Worm (Caenorhabditis elegans) whole organism, young adult: ENCODE results near the gene kap-1.

Experiments used
- B0035.1 ChIP-seq: sonication (generic microtip); optimal IDR thresholded peaks from 2 replicates; lab custom pipeline; 2016; ENCODE audit warnings: missing genetic modification characterization, mild to moderate bottlenecking, missing compliant biosample characterization, missing genotype, missing genetic modification reagents
- B0261.1 ChIP-seq: sonication (generic microtip); optimal IDR thresholded peaks from 2 replicates; lab custom pipeline; 2016; ENCODE audit warnings: mild to moderate bottlenecking, missing genetic modification characterization, moderate library complexity, missing compliant biosample characterization
- B0336.3 ChIP-seq: fragments of 200-800 bp; sonication (Bioruptor generic); IDR thresholded peaks from 2 replicates; pipeline ENCODE4 v1.3.6; 2022; ENCODE audit warnings: missing genetic modification characterization, missing compliant biosample characterization
- C17E4.6 ChIP-seq: fragments of 200-800 bp; sonication (Bioruptor generic); IDR thresholded peaks from 2 replicates; pipeline ENCODE4 v1.3.6; 2022; ENCODE audit warnings: missing genetic modification reagents, missing genetic modification characterization, missing compliant biosample characterization
- F22D6.2 ChIP-seq: sonication (generic microtip); optimal IDR thresholded peaks from 2 replicates; lab custom pipeline; 2016; ENCODE audit warnings: mild to moderate bottlenecking, missing genetic modification characterization, missing compliant biosample characterization
- F33H1.4 ChIP-seq: fragments of 200-800 bp; sonication (Bioruptor generic); IDR thresholded peaks from 2 replicates; pipeline ENCODE4 v1.3.6; 2022; ENCODE audit warnings: missing genetic modification reagents, missing genetic modification characterization, missing compliant biosample characterization
- F39B2.1 ChIP-seq: fragments of 200-800 bp; sonication (Bioruptor generic); IDR thresholded peaks from 2 replicates; pipeline ENCODE4 v1.3.6; 2022; ENCODE audit warnings: missing genetic modification reagents, missing genetic modification characterization, missing compliant biosample characterization
- F57A8.1 ChIP-seq: fragments of 200-800 bp; sonication (Bioruptor generic); optimal IDR thresholded peaks from 2 replicates; lab custom pipeline; 2018; ENCODE audit warnings: mild to moderate bottlenecking, missing genetic modification characterization, moderate library complexity, missing compliant biosample characterization
- T07F8.4 ChIP-seq: sonication (generic microtip); optimal IDR thresholded peaks from 2 replicates; lab custom pipeline; 2016; ENCODE audit warnings: mild to moderate bottlenecking, missing genetic modification characterization, moderate library complexity, missing compliant biosample characterization
- T26A5.8 ChIP-seq: sonication (generic microtip); optimal IDR thresholded peaks from 2 replicates; lab custom pipeline; 2016; ENCODE audit warnings: missing genetic modification characterization, missing compliant biosample characterization
- Y56A3A.18 ChIP-seq: fragments of 200-800 bp; sonication (Bioruptor generic); IDR thresholded peaks from 2 replicates; pipeline ENCODE4 v1.3.6; 2022; ENCODE audit warnings: missing genetic modification reagents, missing genetic modification characterization, missing compliant biosample characterization
- Y79H2A.3 ChIP-seq: fragments of 200-800 bp; sonication (Bioruptor generic); conservative IDR thresholded peaks from 2 replicates; pipeline ENCODE4 v1.3.6; 2022; ENCODE audit warnings: missing genetic modification reagents, missing genetic modification characterization, missing compliant biosample characterization
- Y95B8A.8 ChIP-seq: fragments of 200-800 bp; sonication (Bioruptor generic); IDR thresholded peaks from 2 replicates; pipeline ENCODE4 v1.3.6; 2022; ENCODE audit warnings: missing genetic modification reagents, missing genetic modification characterization, missing compliant biosample characterization
- atf-7 ChIP-seq: sonication (generic microtip); optimal IDR thresholded peaks from 2 replicates; lab custom pipeline; 2017; ENCODE audit warnings: mild to moderate bottlenecking, missing genetic modification characterization, missing compliant biosample characterization
- attf-3 ChIP-seq: fragments of 200-800 bp; sonication (Bioruptor generic); conservative IDR thresholded peaks from 2 replicates; pipeline ENCODE4 v1.3.6; 2022; ENCODE audit warnings: missing genetic modification reagents, missing genetic modification characterization, missing compliant biosample characterization
- ccch-3 ChIP-seq: fragments of 200-800 bp; sonication (Bioruptor generic); optimal IDR thresholded peaks from 2 replicates; lab custom pipeline; 2018; ENCODE audit warnings: mild to moderate bottlenecking, missing genetic modification characterization, missing compliant biosample characterization
- cebp-1 ChIP-seq, 2 experiments: fragments of 200-800 bp in 1 of 2; sonication (Bioruptor generic) in 1 of 2; sonication (generic microtip) in 1 of 2; IDR thresholded peaks in 1 of 2; optimal IDR thresholded peaks in 1 of 2; 2 replicates each; pipeline versions ENCODE4 v1.3.6 to Lab custom; 2017 to 2022; ENCODE audit warnings: missing compliant biosample characterization in 2 of 2, missing genetic modification characterization in 2 of 2, mild to moderate bottlenecking in 1 of 2, missing genetic modification reagents in 1 of 2, moderate library complexity in 1 of 2
- ceh-100 ChIP-seq: fragments of 200-800 bp; sonication (Bioruptor generic); IDR thresholded peaks from 2 replicates; pipeline ENCODE4 v1.3.6; 2022; ENCODE audit warnings: missing genetic modification reagents, missing genetic modification characterization, missing compliant biosample characterization
- ceh-40 ChIP-seq: fragments of 200-800 bp; sonication (Bioruptor generic); IDR thresholded peaks from 2 replicates; pipeline ENCODE4 v1.3.6; 2022; ENCODE audit warnings: missing genetic modification characterization, missing compliant biosample characterization
- chd-7 ChIP-seq: sonication (generic microtip); optimal IDR thresholded peaks from 2 replicates; lab custom pipeline; 2016; ENCODE audit warnings: mild to moderate bottlenecking, missing genetic modification characterization, moderate library complexity, missing compliant biosample characterization
- dpl-1 ChIP-seq: fragments of 150-350 bp; optimal IDR thresholded peaks from 2 replicates; lab custom pipeline; 2014; ENCODE audit warnings: missing biosample characterization, missing genetic modification reagents, missing genetic modification characterization
- egl-44 ChIP-seq: fragments of 200-800 bp; sonication (Bioruptor generic); IDR thresholded peaks from 2 replicates; pipeline ENCODE4 v1.3.6; 2022; ENCODE audit warnings: missing genetic modification reagents, missing genetic modification characterization, missing compliant biosample characterization
- egrh-3 ChIP-seq: fragments of 200-800 bp; sonication (Bioruptor generic); IDR thresholded peaks from 2 replicates; pipeline ENCODE4 v1.3.6; 2022; ENCODE audit warnings: missing genetic modification reagents, missing genetic modification characterization, missing compliant biosample characterization
- ekl-4 ChIP-seq: fragments of 200-800 bp; sonication (Bioruptor generic); IDR thresholded peaks from 2 replicates; pipeline ENCODE4 v1.3.6; 2022; ENCODE audit warnings: missing genetic modification reagents, missing genetic modification characterization, missing compliant biosample characterization
- hmg-20 ChIP-seq: fragments of 200-800 bp; sonication (Bioruptor generic); IDR thresholded peaks from 2 replicates; pipeline ENCODE4 v1.3.6; 2022; ENCODE audit warnings: missing genetic modification reagents, missing genetic modification characterization, missing compliant biosample characterization
- hrde-1 ChIP-seq: sonication (generic microtip); optimal IDR thresholded peaks from 2 replicates; lab custom pipeline; 2016; ENCODE audit warnings: missing genetic modification characterization, mild to moderate bottlenecking, missing compliant biosample characterization, moderate library complexity, missing genotype, missing genetic modification reagents, borderline replicate concordance
- lin-35 ChIP-seq, 3 experiments: fragments of 150-350 bp in 2 of 3; sonication (generic microtip) in 1 of 3; optimal IDR thresholded peaks; 2 replicates each; lab custom pipeline; 2014 to 2018; ENCODE audit warnings: missing biosample characterization in 3 of 3, missing genetic modification characterization in 3 of 3, missing genetic modification reagents in 3 of 3
- lsl-1 ChIP-seq: fragments of 200-800 bp; sonication (Bioruptor generic); optimal IDR thresholded peaks from 2 replicates; lab custom pipeline; 2018; ENCODE audit warnings: mild to moderate bottlenecking, missing genetic modification characterization, moderate library complexity, missing compliant biosample characterization
- lsy-27 ChIP-seq: sonication (generic microtip); optimal IDR thresholded peaks from 2 replicates; lab custom pipeline; 2017; ENCODE audit warnings: missing genetic modification characterization, mild to moderate bottlenecking, missing compliant biosample characterization, antibody characterized with exemption, missing genotype, borderline replicate concordance; ENCODE audit not compliant: insufficient read depth
- madf-6 ChIP-seq: fragments of 200-800 bp; sonication (Bioruptor generic); IDR thresholded peaks from 2 replicates; pipeline ENCODE4 v1.3.6; 2022; ENCODE audit warnings: missing genetic modification reagents, missing genetic modification characterization, missing compliant biosample characterization
- madf-8 ChIP-seq: fragments of 200-800 bp; sonication (Bioruptor generic); conservative IDR thresholded peaks from 2 replicates; pipeline ENCODE4 v1.3.6; 2022; ENCODE audit warnings: missing genetic modification reagents, missing genetic modification characterization, missing compliant biosample characterization
- nhr-120 ChIP-seq: fragments of 200-800 bp; sonication (Bioruptor generic); IDR thresholded peaks from 2 replicates; pipeline ENCODE4 v1.3.6; 2022; ENCODE audit warnings: missing genetic modification characterization, missing compliant biosample characterization
- nhr-80 ChIP-seq: sonication (generic microtip); optimal IDR thresholded peaks from 2 replicates; lab custom pipeline; 2016; ENCODE audit warnings: missing genetic modification characterization, missing compliant biosample characterization
- pbrm-1 ChIP-seq: fragments of 200-800 bp; sonication (Bioruptor generic); IDR thresholded peaks from 2 replicates; pipeline ENCODE4 v1.3.6; 2022; ENCODE audit warnings: missing genetic modification reagents, missing genetic modification characterization, missing compliant biosample characterization
- rcor-1 ChIP-seq: fragments of 200-800 bp; sonication (Bioruptor generic); IDR thresholded peaks from 2 replicates; pipeline ENCODE4 v1.3.6; 2022; ENCODE audit warnings: missing genetic modification reagents, missing genetic modification characterization, missing compliant biosample characterization
- rec-8 ChIP-seq, 2 experiments: sonication (generic microtip); optimal IDR thresholded peaks; 2 replicates each; lab custom pipeline; 2016; ENCODE audit warnings: mild to moderate bottlenecking in 2 of 2, missing genetic modification characterization in 2 of 2, missing genetic modification reagents in 2 of 2, missing genotype in 2 of 2, missing biosample characterization in 1 of 2, missing compliant biosample characterization in 1 of 2, moderate library complexity in 1 of 2
- sea-2 ChIP-seq: fragments of 200-800 bp; sonication (Bioruptor generic); IDR thresholded peaks from 2 replicates; pipeline ENCODE4 v1.3.6; 2022; ENCODE audit warnings: missing genetic modification characterization, missing compliant biosample characterization
- xnd-1 ChIP-seq: sonication (generic microtip); optimal IDR thresholded peaks from 2 replicates; lab custom pipeline; 2016; ENCODE audit warnings: missing genotype, missing genetic modification reagents, missing genetic modification characterization, missing compliant biosample characterization
- ztf-18 ChIP-seq: sonication (generic microtip); optimal IDR thresholded peaks from 2 replicates; lab custom pipeline; 2016; ENCODE audit warnings: missing genotype, mild to moderate bottlenecking, missing genetic modification characterization, missing compliant biosample characterization
- ztf-22 ChIP-seq: fragments of 200-800 bp; sonication (Bioruptor generic); optimal IDR thresholded peaks from 2 replicates; lab custom pipeline; 2018; ENCODE audit warnings: mild to moderate bottlenecking, missing genetic modification characterization, moderate library complexity, missing compliant biosample characterization
- ztf-25 ChIP-seq: fragments of 200-800 bp; sonication (Bioruptor generic); IDR thresholded peaks from 2 replicates; pipeline ENCODE4 v1.3.6; 2022; ENCODE audit warnings: missing genetic modification reagents, missing genetic modification characterization, missing compliant biosample characterization

kap-1 gene

ce11 chrIII:7310662-7311340 is 27.8 kb upstream of the kap-1 start, which contains the start of the genes F56C9.6 and F56C9.3 (continued):
- TF ChIP-seq cebp-1 (GFP tag; IDR thresholded peaks at IDR 0.05; lab: Robert Waterston, UW), result no peak
- TF ChIP-seq cebp-1 (tag; optimal IDR thresholded peaks at IDR 0.05; lab: Kevin White, UChicago), result no peak
- TF ChIP-seq Y95B8A.8 (GFP tag; lab: Robert Waterston, UW), result no peak
- no peak for TF ChIP-seq F39B2.1 (GFP tag; lab: Robert Waterston, UW)
- TF ChIP-seq rec-8 (tag; optimal IDR thresholded peaks at IDR 0.05; lab: Kevin White, UChicago), result no peak
- no peak for TF ChIP-seq ztf-25 (GFP tag; lab: Robert Waterston, UW)
- peak; percentile 74 for TF ChIP-seq xnd-1
- peak; percentile 95 for TF ChIP-seq F33H1.4 (GFP tag; lab: Robert Waterston, UW)
- no peak for TF ChIP-seq egrh-3 (GFP tag; lab: Robert Waterston, UW)
- no peak for TF ChIP-seq ztf-18 (tag; lab: Kevin White, UChicago)
- TF ChIP-seq dpl-1 (GFP tag; lab: Kevin White, UChicago), result peak; percentile 70
- no peak for TF ChIP-seq B0261.1 (tag; lab: Kevin White, UChicago)
- TF ChIP-seq hmg-20, result no peak
- no peak for TF ChIP-seq chd-7 (tag; lab: Kevin White, UChicago)
- no peak for TF ChIP-seq lsy-27 (tag; lab: Kevin White, UChicago)
- peak; percentile 91 for TF ChIP-seq lsl-1 (GFP tag; lab: Kevin White, UChicago)
- TF ChIP-seq B0336.3 (GFP tag; lab: Robert Waterston, UW), result no peak
- TF ChIP-seq atf-7 (tag; lab: Kevin White, UChicago), result no peak
- no peak for TF ChIP-seq Y56A3A.18 (GFP tag; lab: Robert Waterston, UW)
- TF ChIP-seq lin-35 (GFP tag; optimal IDR thresholded peaks at IDR 0.05; lab: Kevin White, UChicago), result no peak
- peak; percentile 66 for TF ChIP-seq madf-8 (GFP tag; lab: Robert Waterston, UW)
- no peak for TF ChIP-seq nhr-80 (tag; lab: Kevin White, UChicago)
- no peak for TF ChIP-seq pbrm-1 (GFP tag; lab: Robert Waterston, UW)
- TF ChIP-seq nhr-120 (GFP tag; lab: Robert Waterston, UW), result no peak
- no peak for TF ChIP-seq Y79H2A.3 (GFP tag; lab: Robert Waterston, UW)
- TF ChIP-seq T07F8.4 (tag; lab: Kevin White, UChicago), result no peak
- no peak for TF ChIP-seq ztf-22 (GFP tag; lab: Kevin White, UChicago)
- TF ChIP-seq ccch-3 (GFP tag; lab: Kevin White, UChicago), result no peak
- no peak for TF ChIP-seq B0035.1 (tag; lab: Kevin White, UChicago)
- TF ChIP-seq F57A8.1, result no peak
- no peak for TF ChIP-seq hrde-1
- TF ChIP-seq C17E4.6, result no peak
- TF ChIP-seq T26A5.8 (tag; lab: Kevin White, UChicago), result no peak
- no peak for TF ChIP-seq ceh-40 (GFP tag; lab: Robert Waterston, UW)
- TF ChIP-seq attf-3, result no peak
- TF ChIP-seq madf-6 (GFP tag; lab: Robert Waterston, UW), result peak; percentile 91
- no peak for TF ChIP-seq F22D6.2 (tag; lab: Kevin White, UChicago)
- 0 out of 2 replicates have a peak, but pooled peaks have one; percentile 40 for TF ChIP-seq ekl-4 (GFP tag; lab: Robert Waterston, UW)
- no peak for TF ChIP-seq sea-2 (GFP tag; lab: Robert Waterston, UW)
- TF ChIP-seq ceh-100 (GFP tag; lab: Robert Waterston, UW), result no peak
- no peak for TF ChIP-seq egl-44 (GFP tag; lab: Robert Waterston, UW)
- no peak for TF ChIP-seq rcor-1 (GFP tag; lab: Robert Waterston, UW)
